Worm (Caenorhabditis elegans) whole organism, L3 larva: Measurements from ENCODE around the gene srg-11.

Experiments
- ZK546.5 ChIP-seq: sonication (generic microtip); optimal IDR thresholded peaks from 2 replicates; lab custom pipeline; 2017; ENCODE audit warnings: missing biosample characterization, missing genetic modification characterization
- aly-2 ChIP-seq: fragments of 150-350 bp; optimal IDR thresholded peaks from 2 replicates; lab custom pipeline; 2014; ENCODE audit warnings: missing biosample characterization, missing genetic modification characterization
- ceh-28 ChIP-seq: fragments of 150-350 bp; optimal IDR thresholded peaks from 2 replicates; lab custom pipeline; 2014; ENCODE audit warnings: missing biosample characterization, missing genetic modification reagents, missing genetic modification characterization
- ceh-82 ChIP-seq: fragments of 150-350 bp; optimal IDR thresholded peaks from 2 replicates; lab custom pipeline; 2014; ENCODE audit warnings: missing biosample characterization, missing genetic modification characterization
- elt-1 ChIP-seq: fragments of 150-350 bp; optimal IDR thresholded peaks from 2 replicates; lab custom pipeline; 2014; ENCODE audit warnings: missing biosample characterization, missing genetic modification characterization
- fos-1 ChIP-seq: fragments of 150-350 bp; optimal IDR thresholded peaks from 2 replicates; lab custom pipeline; 2014; ENCODE audit warnings: missing biosample characterization, missing genetic modification characterization
- lin-15B ChIP-seq: fragments of 150-350 bp; optimal IDR thresholded peaks from 2 replicates; lab custom pipeline; 2014; ENCODE audit warnings: missing biosample characterization, missing genetic modification characterization
- lin-39 ChIP-seq: fragments of 150-350 bp; optimal IDR thresholded peaks from 2 replicates; lab custom pipeline; 2018; ENCODE audit warnings: missing biosample characterization, missing genetic modification reagents, missing genetic modification characterization
- nhr-25 ChIP-seq: sonication (generic microtip); optimal IDR thresholded peaks from 2 replicates; lab custom pipeline; 2017; ENCODE audit warnings: missing biosample characterization, missing genetic modification characterization
- nhr-76 ChIP-seq: fragments of 150-350 bp; sonication (generic microtip); optimal IDR thresholded peaks from 5 replicates; lab custom pipeline; 2014; ENCODE audit warnings: missing biosample characterization, missing genetic modification characterization
- zag-1 ChIP-seq: fragments of 150-350 bp; optimal IDR thresholded peaks from 2 replicates; lab custom pipeline; 2014; ENCODE audit warnings: missing biosample characterization, missing genetic modification characterization
- ztf-11 ChIP-seq: fragments of 150-350 bp; optimal IDR thresholded peaks from 2 replicates; lab custom pipeline; 2014; ENCODE audit warnings: missing biosample characterization, missing genetic modification characterization

- TF ChIP-seq lin-39 (no peak), nhr-76 (tag; lab: Kevin White, UChicago) (no peak), ZK546.5 (no peak), ceh-82 (tag; lab: Kevin White, UChicago) (no peak), ceh-28 (tag; lab: Kevin White, UChicago) (no peak), aly-2 (tag; lab: Kevin White, UChicago) (no peak), lin-15B (tag; lab: Kevin White, UChicago) (no peak), nhr-25 (tag; lab: Kevin White, UChicago) (no peak), ztf-11 (no peak), zag-1 (tag; lab: Kevin White, UChicago) (no peak), fos-1 (tag; lab: Kevin White, UChicago) (no peak), elt-1 (tag; lab: Kevin White, UChicago) (no peak)
Observed at ce11 chrIII:4679963-4680484, at the start of gene srg-11.
